Fruit fly (Drosophila melanogaster) Kc167 (cell line): ENCODE data around the gene Cpr62Bc.

Experiments used
- Myc ChIP-seq: fragments of >200 bp; optimal IDR thresholded peaks from 2 replicates; lab custom pipeline; 2017; ENCODE audit warnings: missing external identifiers
- Sin3A ChIP-seq: fragments of >200 bp; optimal IDR thresholded peaks from 2 replicates; lab custom pipeline; 2018; ENCODE audit warnings: missing external identifiers
- h ChIP-seq: fragments of >200 bp; optimal IDR thresholded peaks from 3 replicates; lab custom pipeline; 2018; ENCODE audit warnings: missing external identifiers
- insv ChIP-seq: fragments of >200 bp; optimal IDR thresholded peaks from 3 replicates; lab custom pipeline; 2018; ENCODE audit warnings: missing external identifiers
- psq ChIP-seq: fragments of >200 bp; optimal IDR thresholded peaks from 2 replicates; lab custom pipeline; 2017; ENCODE audit warnings: missing external identifiers
- ttk ChIP-seq: sonication (Bioruptor generic); optimal IDR thresholded peaks from 2 replicates; lab custom pipeline; 2017; ENCODE audit warnings: missing external identifiers

- TF ChIP-seq psq (lab: Kevin White, UChicago) (no peak), h (lab: Kevin White, UChicago) (no peak), insv (lab: Kevin White, UChicago) (no peak), ttk (lab: Kevin White, UChicago) (no peak), Sin3A (lab: Kevin White, UChicago) (no peak), Myc (lab: Kevin White, UChicago) (no peak)
These were observed 49.1 kb upstream of the Cpr62Bc start for dm6 chr3L:1890941-1891340.
